Fruit fly (Drosophila melanogaster): ENCODE results near the gene CG33285.

The CG33285 gene

DNA sequence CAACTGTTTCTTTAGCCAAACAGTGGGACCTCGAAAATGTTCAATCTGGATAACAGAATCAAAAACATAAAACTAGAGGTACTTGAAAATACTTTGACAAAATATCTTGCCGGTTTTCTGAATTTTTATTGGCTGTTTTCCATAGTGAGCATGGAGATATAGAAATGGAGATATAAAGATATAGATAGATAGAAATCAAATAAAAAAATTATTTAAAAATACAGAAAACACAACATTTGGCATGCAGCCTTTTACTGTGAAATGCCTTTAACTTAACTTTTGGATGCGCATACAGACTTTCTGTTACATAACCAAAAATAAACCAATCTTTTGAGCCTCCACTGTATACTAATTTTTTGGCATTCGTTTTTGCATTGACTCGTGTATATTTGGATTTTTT lies 11.6 kb upstream of the CG33285 start:
- TF ChIP-seq ewg (GFP tag; optimal IDR thresholded peaks at IDR 0.05) (no peak), schlank (tag; optimal IDR thresholded peaks at IDR 0.05) (no peak), run (tag; optimal IDR thresholded peaks at IDR 0.05) (no peak), CG4617 (GFP tag; optimal IDR thresholded peaks at IDR 0.05; ENCODE audit: borderline replicate concordance) (no peak), CG31365 (tag; optimal IDR thresholded peaks at IDR 0.05) (no peak), kay (GFP tag; optimal IDR thresholded peaks at IDR 0.05) (no peak), unpg (GFP tag; optimal IDR thresholded peaks at IDR 0.05) (no peak), fd64A (GFP tag; optimal IDR thresholded peaks at IDR 0.05) (no peak), bab2 (GFP tag; optimal IDR thresholded peaks at IDR 0.05) (no peak), CG16779 (GFP tag; IDR thresholded peaks at IDR 0.05) (no peak), emc (GFP tag; optimal IDR thresholded peaks at IDR 0.05) (no peak), tx (GFP tag; optimal IDR thresholded peaks at IDR 0.05) (no peak), CG30403 (GFP tag; optimal IDR thresholded peaks at IDR 0.05) (peak; percentile 32), slbo (GFP tag; IDR thresholded peaks at IDR 0.05) (peak; percentile 52), trem (tag; optimal IDR thresholded peaks at IDR 0.05) (no peak), h (optimal IDR thresholded peaks at IDR 0.05) (no peak), wek (GFP tag; optimal IDR thresholded peaks at IDR 0.05) (no peak), CG17361 (GFP tag; IDR thresholded peaks at IDR 0.05) (0 out of 3 replicates have a peak, but pooled peaks have one; percentile 37), sqz (GFP tag; optimal IDR thresholded peaks at IDR 0.05) (no peak), ind (GFP tag; optimal IDR thresholded peaks at IDR 0.05) (peak; percentile 3), CG13424 (tag; optimal IDR thresholded peaks at IDR 0.05) (no peak), CG6654 (GFP tag; optimal IDR thresholded peaks at IDR 0.05) (no peak), CG6813 (GFP tag; optimal IDR thresholded peaks at IDR 0.05) (no peak), psq (GFP tag; optimal IDR thresholded peaks at IDR 0.05) (no peak), amos (GFP tag; IDR thresholded peaks at IDR 0.05; ENCODE audit: partially characterized antibody) (no peak), CG11504 (tag; optimal IDR thresholded peaks at IDR 0.05) (peak; percentile 1), CG12744 (GFP tag; optimal IDR thresholded peaks at IDR 0.05) (no peak), CG10979 (tag; optimal IDR thresholded peaks at IDR 0.05) (no peak), Nf-YB (GFP tag; optimal IDR thresholded peaks at IDR 0.05) (no peak), sens-2 (GFP tag; IDR thresholded peaks at IDR 0.05) (no peak), tll (GFP tag; optimal IDR thresholded peaks at IDR 0.05) (no peak), CG9609 (GFP tag; optimal IDR thresholded peaks at IDR 0.05) (no peak), dmrt11E (tag; optimal IDR thresholded peaks at IDR 0.05) (no peak), fru (optimal IDR thresholded peaks at IDR 0.05) (no peak), CG30431 (GFP tag; optimal IDR thresholded peaks at IDR 0.05) (no peak), MTF-1 (GFP tag; optimal IDR thresholded peaks at IDR 0.05; ENCODE audit: borderline replicate concordance) (no peak), Myb (GFP tag; optimal IDR thresholded peaks at IDR 0.05) (no peak), CG9932 (GFP tag; IDR thresholded peaks at IDR 0.05) (peak; percentile 56), ac (GFP tag; optimal IDR thresholded peaks at IDR 0.05) (no peak), CG14014 (GFP tag; IDR thresholded peaks at IDR 0.05) (no peak), en (GFP tag; optimal IDR thresholded peaks at IDR 0.05) (no peak), shn (GFP tag; optimal IDR thresholded peaks at IDR 0.05) (no peak), Dfd (GFP tag; optimal IDR thresholded peaks at IDR 0.05) (no peak), Ada2b (GFP tag; IDR thresholded peaks at IDR 0.05) (no peak), dpn (GFP tag; optimal IDR thresholded peaks at IDR 0.05) (peak in 1 of 2 experiments; percentile 1), CG17829 (tag; optimal IDR thresholded peaks at IDR 0.05) (no peak), Fer2 (tag; optimal IDR thresholded peaks at IDR 0.05) (no peak), gro (GFP tag; optimal IDR thresholded peaks at IDR 0.05) (no peak), CG8290 (GFP tag; optimal IDR thresholded peaks at IDR 0.05) (no peak), CG8290 (tag; optimal IDR thresholded peaks at IDR 0.05) (no peak), D19B (GFP tag; optimal IDR thresholded peaks at IDR 0.05) (peak; percentile 5), Spps (tag; optimal IDR thresholded peaks at IDR 0.05) (no peak), CG9817 (tag; optimal IDR thresholded peaks at IDR 0.05) (no peak)

Data from whole organism, embryonic.